Worm (Caenorhabditis elegans): ENCODE data around the gene math-1.

Gene math-1

DNA sequence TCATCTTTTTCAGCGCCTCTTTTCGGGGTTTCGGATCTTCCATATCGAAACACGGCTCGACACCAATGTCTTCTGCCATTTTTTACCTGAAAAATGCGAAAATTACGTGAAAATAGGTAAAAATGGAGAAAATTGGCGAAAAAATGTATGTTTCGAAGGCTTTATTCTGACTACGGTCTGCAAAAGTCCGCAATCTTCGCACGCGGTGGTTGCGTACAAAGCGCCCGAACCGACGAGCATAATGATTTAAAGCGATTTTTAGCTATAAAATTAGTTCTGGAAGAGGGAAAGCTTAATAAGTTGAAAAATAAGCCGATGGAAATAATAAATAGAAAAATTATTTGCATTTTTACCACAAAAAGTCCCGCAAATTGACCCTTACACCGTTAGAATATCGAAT, 12.5 kb upstream of the math-1 start, which contains the start of gene F07E5.5 (continued):
- TF ChIP-seq dmd-9 (GFP tag; IDR thresholded peaks at IDR 0.05) (no peak), fos-1 (tag; optimal IDR thresholded peaks at IDR 0.05) (no peak), lim-7 (GFP tag; IDR thresholded peaks at IDR 0.05) (no peak), ceh-20 (GFP tag; IDR thresholded peaks at IDR 0.05) (no peak), F10B5.3 (tag; optimal IDR thresholded peaks at IDR 0.05) (no peak), F26F4.8 (GFP tag; conservative IDR thresholded peaks at IDR 0.05) (no peak), mdl-1 (tag; optimal IDR thresholded peaks at IDR 0.05) (no peak), set-16 (GFP tag; IDR thresholded peaks at IDR 0.05) (no peak), ceh-82 (tag; optimal IDR thresholded peaks at IDR 0.05) (no peak), lin-1 (GFP tag; IDR thresholded peaks at IDR 0.05) (no peak), cey-2 (tag; optimal IDR thresholded peaks at IDR 0.05; ENCODE audit: borderline replicate concordance, insufficient read depth) (no peak), nhr-237 (tag; optimal IDR thresholded peaks at IDR 0.05) (no peak), ceh-44 (GFP tag; IDR thresholded peaks at IDR 0.05) (no peak), Y75B8A.6 (GFP tag; IDR thresholded peaks at IDR 0.05) (no peak), hmg-1.1 (GFP tag; IDR thresholded peaks at IDR 0.05) (peak; percentile 27; the same call in 1 of the 2 replicates), zfp-3 (GFP tag; conservative IDR thresholded peaks at IDR 0.05) (no peak), nhr-11 (tag; optimal IDR thresholded peaks at IDR 0.05) (peak; percentile 69), spr-3 (GFP tag; optimal IDR thresholded peaks at IDR 0.05) (no peak), lir-3 (tag; optimal IDR thresholded peaks at IDR 0.05) (no peak)

DNA sequence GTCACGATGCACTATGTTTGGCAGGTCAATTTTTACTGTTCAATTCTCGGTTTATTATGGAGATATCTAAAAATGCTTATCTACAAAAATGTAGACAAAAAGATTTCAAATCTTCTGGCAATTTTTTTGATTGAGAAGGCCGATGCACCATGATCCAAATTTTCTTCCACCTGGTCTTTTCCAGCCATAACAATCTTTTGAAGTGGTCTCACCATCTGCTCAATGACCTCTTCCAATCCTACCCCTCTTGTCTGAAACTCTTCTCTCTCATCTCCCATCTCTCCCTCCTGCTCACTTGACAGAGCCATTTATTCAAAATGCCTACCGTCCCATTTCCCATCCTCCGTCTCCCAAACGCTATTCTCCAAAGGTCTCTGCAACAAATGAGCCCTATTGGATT, 4.9 kb upstream of the math-1 start, which contains the start of gene fbxb-35:
Gene fbxb-35, plus strand, starts transcription at position 301 of the 400 bp plus-strand sequence.
- TF ChIP-seq egl-43 (GFP tag; IDR thresholded peaks at IDR 0.05) (no peak), Y5F2A.4 (GFP tag; optimal IDR thresholded peaks at IDR 0.05) (no peak), jun-1 (tag; optimal IDR thresholded peaks at IDR 0.05) (no peak), fos-1 (tag; optimal IDR thresholded peaks at IDR 0.05) (no peak), rbr-2 (tag; optimal IDR thresholded peaks at IDR 0.05) (no peak)

DNA sequence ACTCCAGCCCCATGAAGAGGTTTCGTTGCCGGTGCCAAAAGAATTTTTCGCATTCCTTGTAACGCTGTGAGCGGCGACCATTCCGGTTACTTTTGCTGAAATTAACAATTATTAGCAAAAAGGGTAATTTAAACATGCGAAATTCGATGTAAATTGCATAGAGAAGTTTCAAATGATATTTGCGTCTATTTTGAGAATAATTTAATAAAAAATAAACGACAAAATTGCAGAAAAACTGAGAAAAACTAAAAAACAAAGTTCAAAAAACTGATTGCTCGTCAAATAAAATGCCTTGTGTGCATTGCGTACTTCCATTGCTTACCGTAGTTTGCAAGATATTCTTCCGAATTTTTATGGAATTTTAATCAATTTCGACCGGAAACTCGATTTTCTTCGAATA, 951 bp downstream of the math-1 start, which contains the start of gene bath-24:
Gene bath-24, minus strand, starts transcription at position 101 of the 400 bp plus-strand sequence.
- TF ChIP-seq dmd-8 (GFP tag; IDR thresholded peaks at IDR 0.05), result no peak
- no peak for TF ChIP-seq zip-11 (GFP tag; IDR thresholded peaks at IDR 0.05)
- TF ChIP-seq hlh-30 (tag; optimal IDR thresholded peaks at IDR 0.05; ENCODE audit: insufficient read depth), result no peak
- TF ChIP-seq dmd-6 (GFP tag; IDR thresholded peaks at IDR 0.05), result no peak
- TF ChIP-seq mdl-1 (tag; optimal IDR thresholded peaks at IDR 0.05), result no peak
- no peak for TF ChIP-seq attf-4 (tag; optimal IDR thresholded peaks at IDR 0.05)
- TF ChIP-seq vab-7 (GFP tag; IDR thresholded peaks at IDR 0.05), result no peak
- no peak for TF ChIP-seq madf-5 (GFP tag; IDR thresholded peaks at IDR 0.05)
- TF ChIP-seq arid-1 (GFP tag; conservative IDR thresholded peaks at IDR 0.05), result no peak
- TF ChIP-seq zfp-2 (tag; optimal IDR thresholded peaks at IDR 0.05), result no peak
- no peak for TF ChIP-seq ceh-44 (GFP tag; IDR thresholded peaks at IDR 0.05)
- TF ChIP-seq mdt-29 (GFP tag; IDR thresholded peaks at IDR 0.05), result no peak
- TF ChIP-seq fkh-10 (GFP tag; optimal IDR thresholded peaks at IDR 0.05), result no peak

DNA sequence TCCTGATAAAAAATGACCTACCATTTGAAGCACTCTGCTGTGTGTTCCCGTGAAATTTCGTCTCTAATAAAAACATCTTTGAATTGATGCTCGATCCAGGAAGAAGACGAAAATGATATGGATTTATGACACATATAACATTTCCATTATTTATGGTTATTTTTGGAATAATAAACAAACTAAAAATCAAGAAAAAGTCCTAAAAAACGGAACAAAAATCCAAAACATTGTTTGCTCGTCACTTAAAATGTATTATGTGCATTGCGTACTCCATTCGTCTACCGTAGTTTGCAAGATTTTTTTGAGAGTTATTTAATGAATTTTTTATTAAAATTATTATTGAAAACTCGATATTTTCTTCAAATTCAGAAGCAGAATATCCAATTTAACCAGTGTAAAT, 4.0 kb downstream of the math-1 start, which contains the start of gene bath-20:
Gene bath-20, minus strand, starts transcription at position 101 of the 400 bp plus-strand sequence.
- TF ChIP-seq ztf-7 (tag; optimal IDR thresholded peaks at IDR 0.05), result no peak
- TF ChIP-seq nhr-102 (tag; optimal IDR thresholded peaks at IDR 0.05), result no peak
- no peak for TF ChIP-seq spr-1 (tag; optimal IDR thresholded peaks at IDR 0.05)
- TF ChIP-seq mdl-1 (tag; optimal IDR thresholded peaks at IDR 0.05), result no peak
- TF ChIP-seq zip-2 (tag; optimal IDR thresholded peaks at IDR 0.05), result no peak
- TF ChIP-seq ztf-11 (tag; optimal IDR thresholded peaks at IDR 0.05), result no peak
- TF ChIP-seq lin-38 (GFP tag; IDR thresholded peaks at IDR 0.05), result no peak
- TF ChIP-seq pqm-1 (tag; optimal IDR thresholded peaks at IDR 0.05), result no peak
- TF ChIP-seq mes-2 (tag; optimal IDR thresholded peaks at IDR 0.05; ENCODE audit: poor library complexity, severe bottlenecking), result no peak
- TF ChIP-seq ceh-82 (tag; optimal IDR thresholded peaks at IDR 0.05), result no peak
- TF ChIP-seq mxl-3 (GFP tag; optimal IDR thresholded peaks at IDR 0.05), result no peak
- TF ChIP-seq dmd-9 (GFP tag; IDR thresholded peaks at IDR 0.05), result no peak
- TF ChIP-seq zip-11 (GFP tag; IDR thresholded peaks at IDR 0.05), result no peak
- TF ChIP-seq Y75B8A.6 (GFP tag; IDR thresholded peaks at IDR 0.05), result no peak
- no peak for TF ChIP-seq egl-27 (tag; optimal IDR thresholded peaks at IDR 0.05)
- no peak for TF ChIP-seq cey-2 (tag; optimal IDR thresholded peaks at IDR 0.05; ENCODE audit: borderline replicate concordance, insufficient read depth)
- TF ChIP-seq jun-1 (tag; optimal IDR thresholded peaks at IDR 0.05), result no peak

All from whole organism, L4 larva.